Worm (Caenorhabditis elegans) whole organism, L4/young adult: Measurements from ENCODE around the gene gstk-1.

Experiments
- W03F9.2 ChIP-seq: fragments of 150-350 bp; optimal IDR thresholded peaks from 2 replicates; lab custom pipeline; 2014; ENCODE audit warnings: missing biosample characterization, missing genetic modification characterization
- dao-5 ChIP-seq: sonication (generic microtip); optimal IDR thresholded peaks from 2 replicates; lab custom pipeline; 2016; ENCODE audit warnings: missing genotype, missing genetic modification characterization, moderate library complexity, missing compliant biosample characterization
- him-1 ChIP-seq: sonication (generic microtip); optimal IDR thresholded peaks from 2 replicates; lab custom pipeline; 2016; ENCODE audit warnings: missing genotype, missing genetic modification reagents, missing genetic modification characterization, missing compliant biosample characterization

gstk-1 gene

DNA sequence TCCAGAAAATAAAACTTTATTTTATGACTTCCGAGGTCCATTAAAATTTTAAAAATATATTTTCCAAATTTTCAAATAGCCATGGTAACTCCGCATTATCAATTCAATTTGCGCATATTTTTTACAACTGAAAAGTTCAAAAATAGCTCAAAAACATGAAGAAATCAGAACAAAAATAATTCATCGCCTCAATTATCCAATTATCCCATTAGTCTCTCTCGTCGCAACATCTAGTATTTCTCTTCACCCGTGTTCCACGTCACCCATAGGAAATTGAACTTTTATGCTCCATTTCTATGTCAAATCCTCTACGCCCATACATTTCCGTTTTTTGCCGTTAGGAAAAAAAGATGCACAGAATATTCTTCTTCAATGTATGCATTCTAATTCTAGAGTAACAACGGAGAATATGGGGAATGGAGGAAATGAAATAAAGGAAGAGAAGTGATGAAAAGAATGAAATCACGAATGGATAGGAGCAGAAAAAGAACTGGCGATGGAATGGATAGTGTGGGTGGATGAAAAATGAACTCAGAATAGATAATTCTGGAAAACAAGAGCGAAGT is 33.6 kb downstream of the gstk-1 start:
- TF ChIP-seq W03F9.2, result no peak
- TF ChIP-seq him-1, result no peak
- TF ChIP-seq dao-5 (tag; lab: Kevin White, UChicago), result no peak

DNA sequence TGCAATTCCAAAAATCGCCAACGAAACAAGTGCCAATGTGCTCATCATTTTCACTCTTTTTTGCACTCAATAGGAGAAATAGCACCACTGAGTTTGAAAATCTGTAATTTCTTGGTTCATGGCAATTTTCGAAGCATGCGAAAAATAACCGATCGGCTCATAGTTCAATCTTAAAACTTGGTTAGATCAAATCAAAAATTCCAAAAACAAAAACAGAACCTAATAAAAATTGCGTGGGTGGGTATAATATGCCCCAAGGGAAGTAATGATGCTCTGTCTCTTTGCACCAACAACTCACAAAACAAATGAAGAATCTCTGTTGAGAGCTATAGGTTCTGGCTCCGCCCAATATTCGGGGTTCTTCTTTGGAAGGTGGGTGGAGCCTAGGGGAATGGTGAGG is 35.3 kb downstream of the gstk-1 start, which contains the start of gene nlp-11:
Gene nlp-11 (minus strand): TSS at position 101 of the 400 bp plus-strand sequence.
- TF ChIP-seq him-1 (no peak), dao-5 (tag; lab: Kevin White, UChicago) (no peak), W03F9.2 (no peak)

DNA sequence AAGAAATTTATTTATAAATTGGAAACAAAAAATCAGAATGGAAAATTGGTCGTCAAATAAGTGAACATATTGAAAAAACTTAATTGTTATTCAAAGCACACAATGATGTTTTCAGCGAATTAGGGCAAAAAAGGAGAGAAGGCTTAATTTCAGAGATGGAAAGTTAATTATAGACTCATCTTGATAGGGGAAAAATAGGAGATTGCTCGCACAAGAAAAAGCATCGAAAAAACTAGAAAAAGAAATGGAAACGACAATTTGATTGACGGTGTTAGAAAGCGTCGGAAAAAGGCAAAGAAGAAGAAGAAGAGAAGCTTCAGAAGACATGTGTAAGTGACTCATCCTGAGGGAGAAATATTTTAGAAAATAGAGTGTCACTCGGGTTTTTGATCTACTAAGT is 39.4 kb downstream of the gstk-1 start:
- no peak for TF ChIP-seq him-1
- TF ChIP-seq W03F9.2, result no peak
- no peak for TF ChIP-seq dao-5 (tag; lab: Kevin White, UChicago)

- no peak for TF ChIP-seq dao-5 (tag; lab: Kevin White, UChicago)
- TF ChIP-seq him-1, result no peak
- no peak for TF ChIP-seq W03F9.2
Measured at ce11 chrII:9700363-9700762, 43.9 kb downstream of the gstk-1 start, which contains the start of the genes Y53C12A.8 and Y53C12A.7. Gene Y53C12A.8 (minus strand): TSS chrII:9700463. Gene Y53C12A.7 (plus strand): TSS chrII:9700543.

ce11 chrII:9703601-9704000 is 47.1 kb downstream of the gstk-1 start, which contains the start of gene mop-25.2:
Gene mop-25.2 (minus strand): TSS chrII:9703701.
- no peak for TF ChIP-seq him-1
- no peak for TF ChIP-seq dao-5 (tag; lab: Kevin White, UChicago)
- no peak for TF ChIP-seq W03F9.2

ce11 chrII:9704746-9705145 is 48.2 kb downstream of the gstk-1 start, which contains the start of gene Y53C12A.10:
Gene Y53C12A.10 (minus strand): TSS chrII:9704846.
- no peak for TF ChIP-seq dao-5 (tag; lab: Kevin White, UChicago)
- no peak for TF ChIP-seq W03F9.2
- TF ChIP-seq him-1, result no peak

- TF ChIP-seq W03F9.2 (peak; percentile 48), him-1 (no peak), dao-5 (tag; lab: Kevin White, UChicago) (no peak)
Measured at ce11 chrII:9706207-9706606, 49.7 kb downstream of the gstk-1 start, which contains the start of gene Y53C12A.3. Gene Y53C12A.3 (minus strand): TSS chrII:9706240.
